Worm (Caenorhabditis elegans) whole organism, L2 larva: ENCODE data around the gene lact-4.

Source experiments
- elt-1 ChIP-seq: fragments of 150-350 bp; optimal IDR thresholded peaks from 2 replicates; lab custom pipeline; 2014; ENCODE audit warnings: missing biosample characterization, missing genetic modification characterization
- lsy-2 ChIP-seq, 2 experiments: fragments of 150-350 bp in 1 of 2; sonication (generic microtip) in 1 of 2; optimal IDR thresholded peaks; 2 replicates each; lab custom pipeline; 2014 to 2017; ENCODE audit warnings: missing biosample characterization in 2 of 2, missing genetic modification characterization in 2 of 2

ce11 chrII:8483793-8484186 lies 3.5 kb upstream of the lact-4 start, which contains the start of gene taap-1:
- no peak for TF ChIP-seq lsy-2 (tag; optimal IDR thresholded peaks at IDR 0.05; lab: Kevin White, UChicago)
- no peak for TF ChIP-seq elt-1 (tag; lab: Kevin White, UChicago)
